Worm (Caenorhabditis elegans) whole organism, L4 larva: ENCODE measurements around the gene F47B8.13.

Experiments used
- D1046.2 ChIP-seq: fragments of 200-800 bp; sonication (Bioruptor generic); IDR thresholded peaks from 2 replicates; pipeline ENCODE4 v1.3.6; 2022; ENCODE audit warnings: missing genetic modification characterization, missing compliant biosample characterization
- F10B5.3 ChIP-seq: sonication (generic microtip); optimal IDR thresholded peaks from 2 replicates; lab custom pipeline; 2016; ENCODE audit warnings: mild to moderate bottlenecking, missing genetic modification characterization, missing compliant biosample characterization
- F37D6.2 ChIP-seq: sonication (generic microtip); optimal IDR thresholded peaks from 2 replicates; lab custom pipeline; 2016; ENCODE audit warnings: mild to moderate bottlenecking, missing genetic modification characterization, missing compliant biosample characterization
- T20F7.1 ChIP-seq: fragments of 200-800 bp; sonication (Bioruptor generic); optimal IDR thresholded peaks from 2 replicates; lab custom pipeline; 2018; ENCODE audit warnings: mild to moderate bottlenecking, missing genetic modification characterization, missing compliant biosample characterization
- T26A8.4 ChIP-seq: fragments of 200-800 bp; sonication (Bioruptor generic); IDR thresholded peaks from 2 replicates; pipeline ENCODE4 v1.3.6; 2022; ENCODE audit warnings: missing genetic modification characterization, missing compliant biosample characterization
- Y5F2A.4 ChIP-seq: fragments of 200-800 bp; sonication (Bioruptor generic); optimal IDR thresholded peaks from 2 replicates; lab custom pipeline; 2018; ENCODE audit warnings: mild to moderate bottlenecking, missing genetic modification characterization, missing compliant biosample characterization
- aha-1 ChIP-seq: fragments of 150-350 bp; peaks from one replicate; lab custom pipeline; 2014; ENCODE audit warnings: missing biosample characterization, missing genetic modification characterization
- aly-2 ChIP-seq: sonication (generic microtip); optimal IDR thresholded peaks from 2 replicates; lab custom pipeline; 2018; ENCODE audit warnings: missing biosample characterization, missing genetic modification characterization
- ceh-28 ChIP-seq: fragments of 150-350 bp; optimal IDR thresholded peaks from 2 replicates; lab custom pipeline; 2014; ENCODE audit warnings: missing biosample characterization, missing genetic modification reagents, missing genetic modification characterization
- ceh-44 ChIP-seq: fragments of 200-800 bp; sonication (Bioruptor generic); IDR thresholded peaks from 2 replicates; pipeline ENCODE4 v1.3.6; 2022; ENCODE audit warnings: missing genetic modification reagents, missing genetic modification characterization, missing compliant biosample characterization
- ceh-62 ChIP-seq: sonication (generic microtip); optimal IDR thresholded peaks from 2 replicates; lab custom pipeline; 2017; ENCODE audit warnings: missing biosample characterization, missing genetic modification characterization
- ceh-82 ChIP-seq: sonication (generic microtip); optimal IDR thresholded peaks from 2 replicates; lab custom pipeline; 2017; ENCODE audit warnings: missing biosample characterization, missing genetic modification characterization
- ctbp-1 ChIP-seq: fragments of 200-800 bp; sonication (Bioruptor generic); IDR thresholded peaks from 2 replicates; pipeline ENCODE4 v1.3.6; 2022; ENCODE audit warnings: missing genetic modification reagents, missing genetic modification characterization, missing compliant biosample characterization
- daf-19 ChIP-seq: fragments of 200-800 bp; sonication (Bioruptor generic); conservative IDR thresholded peaks from 2 replicates; pipeline ENCODE4 v1.3.6; 2022; ENCODE audit warnings: missing genetic modification characterization, missing compliant biosample characterization
- daf-8 ChIP-seq: fragments of 200-800 bp; sonication (Bioruptor generic); IDR thresholded peaks from 2 replicates; pipeline ENCODE4 v1.3.6; 2022; ENCODE audit warnings: missing genetic modification characterization, missing compliant biosample characterization
- dmd-6 ChIP-seq: fragments of 200-800 bp; sonication (Bioruptor generic); IDR thresholded peaks from 2 replicates; pipeline ENCODE4 v1.3.6; 2022; ENCODE audit warnings: missing genetic modification reagents, missing genetic modification characterization, missing compliant biosample characterization
- egl-43 ChIP-seq: fragments of 200-800 bp; sonication (Bioruptor generic); IDR thresholded peaks from 2 replicates; pipeline ENCODE4 v1.3.6; 2022; ENCODE audit warnings: missing genetic modification reagents, missing genetic modification characterization, missing compliant biosample characterization
- fos-1 ChIP-seq: fragments of 150-350 bp; optimal IDR thresholded peaks from 2 replicates; lab custom pipeline; 2014; ENCODE audit warnings: missing biosample characterization, missing genetic modification characterization
- gei-8 ChIP-seq: fragments of 200-800 bp; sonication (Bioruptor generic); optimal IDR thresholded peaks from 2 replicates; lab custom pipeline; 2018; ENCODE audit warnings: mild to moderate bottlenecking, missing genetic modification characterization, missing compliant biosample characterization
- hlh-11 ChIP-seq: fragments of 200-800 bp; sonication (Bioruptor generic); optimal IDR thresholded peaks from 2 replicates; lab custom pipeline; 2018; ENCODE audit warnings: mild to moderate bottlenecking, missing genetic modification characterization, missing compliant biosample characterization
- hmg-1.1 ChIP-seq: fragments of 200-800 bp; sonication (Bioruptor generic); IDR thresholded peaks from 2 replicates; pipeline ENCODE4 v1.3.6; 2022; ENCODE audit warnings: missing genetic modification reagents, missing genetic modification characterization, missing compliant biosample characterization
- jun-1 ChIP-seq: fragments of 150-350 bp; optimal IDR thresholded peaks from 2 replicates; lab custom pipeline; 2014; ENCODE audit warnings: missing biosample characterization, missing genetic modification reagents, missing genetic modification characterization
- lin-13 ChIP-seq: fragments of 150-350 bp; optimal IDR thresholded peaks from 2 replicates; lab custom pipeline; 2014; ENCODE audit warnings: missing biosample characterization, missing genetic modification reagents, missing genetic modification characterization
- lin-38 ChIP-seq: fragments of 200-800 bp; sonication (Bioruptor generic); IDR thresholded peaks from 2 replicates; pipeline ENCODE4 v1.3.6; 2022; ENCODE audit warnings: missing genetic modification reagents, missing genetic modification characterization, missing compliant biosample characterization
- lin-39 ChIP-seq: fragments of 150-350 bp; optimal IDR thresholded peaks from 2 replicates; lab custom pipeline; 2014; ENCODE audit warnings: missing biosample characterization, missing genetic modification reagents, missing genetic modification characterization
- lir-3 ChIP-seq: sonication (generic microtip); optimal IDR thresholded peaks from 2 replicates; lab custom pipeline; 2016; ENCODE audit warnings: mild to moderate bottlenecking, missing genetic modification characterization, missing compliant biosample characterization
- lsy-2 ChIP-seq, 2 experiments: fragments of 150-350 bp in 1 of 2; sonication (generic microtip) in 1 of 2; optimal IDR thresholded peaks; 2 replicates each; lab custom pipeline; 2014 to 2017; ENCODE audit warnings: missing biosample characterization in 2 of 2, missing genetic modification characterization in 2 of 2
- mes-2 ChIP-seq: sonication (generic microtip); optimal IDR thresholded peaks from 2 replicates; lab custom pipeline; 2016; ENCODE audit warnings: missing genotype, mild to moderate bottlenecking, missing genetic modification characterization, missing compliant biosample characterization; ENCODE audit not compliant: poor library complexity, severe bottlenecking
- nhr-11 ChIP-seq: fragments of 150-350 bp; optimal IDR thresholded peaks from 2 replicates; lab custom pipeline; 2014; ENCODE audit warnings: missing biosample characterization, missing genetic modification characterization
- nhr-25 ChIP-seq: sonication (generic microtip); optimal IDR thresholded peaks from 2 replicates; lab custom pipeline; 2017; ENCODE audit warnings: missing genetic modification characterization, mild to moderate bottlenecking, missing compliant biosample characterization, antibody characterized with exemption, moderate library complexity, borderline replicate concordance; ENCODE audit not compliant: insufficient read depth
- nhr-41 ChIP-seq: fragments of 200-800 bp; sonication (Bioruptor generic); IDR thresholded peaks from 2 replicates; pipeline ENCODE4 v1.3.6; 2022; ENCODE audit warnings: missing genetic modification reagents, missing genetic modification characterization, missing compliant biosample characterization
- nhr-42 ChIP-seq: fragments of 200-800 bp; sonication (Bioruptor generic); IDR thresholded peaks from 2 replicates; pipeline ENCODE4 v1.3.6; 2022; ENCODE audit warnings: missing genetic modification characterization, missing compliant biosample characterization
- nhr-77 ChIP-seq: fragments of 150-350 bp; optimal IDR thresholded peaks from 2 replicates; lab custom pipeline; 2014; ENCODE audit warnings: missing biosample characterization, missing genetic modification characterization
- pha-4 ChIP-seq, 2 experiments: fragments of 150-350 bp in 1 of 2; fragments of 200-800 bp in 1 of 2; sonication (Bioruptor generic) in 1 of 2; IDR thresholded peaks in 1 of 2; optimal IDR thresholded peaks in 1 of 2; 2 replicates each; pipeline versions ENCODE4 v1.3.6 to Lab custom; 2014 to 2022; ENCODE audit warnings: missing genetic modification characterization in 2 of 2, missing genetic modification reagents in 2 of 2, missing biosample characterization in 1 of 2, missing compliant biosample characterization in 1 of 2
- pqm-1 ChIP-seq: sonication (generic microtip); optimal IDR thresholded peaks from 2 replicates; lab custom pipeline; 2017; ENCODE audit warnings: missing biosample characterization, missing genetic modification characterization
- set-16 ChIP-seq: fragments of 200-800 bp; sonication (Bioruptor generic); IDR thresholded peaks from 2 replicates; pipeline ENCODE4 v1.3.6; 2022; ENCODE audit warnings: missing genetic modification reagents, missing genetic modification characterization, missing compliant biosample characterization
- skn-1 ChIP-seq: fragments of 150-350 bp; optimal IDR thresholded peaks from 2 replicates; lab custom pipeline; 2014; ENCODE audit warnings: missing biosample characterization, missing genetic modification characterization
- spr-1 ChIP-seq: sonication (generic microtip); optimal IDR thresholded peaks from 2 replicates; lab custom pipeline; 2016; ENCODE audit warnings: mild to moderate bottlenecking, missing genetic modification characterization, missing compliant biosample characterization
- spr-3 ChIP-seq: fragments of 200-800 bp; sonication (Bioruptor generic); optimal IDR thresholded peaks from 2 replicates; lab custom pipeline; 2018; ENCODE audit warnings: mild to moderate bottlenecking, missing genetic modification characterization, missing compliant biosample characterization
- tra-1 ChIP-seq: fragments of 200-800 bp; sonication (Bioruptor generic); IDR thresholded peaks from 2 replicates; pipeline ENCODE4 v1.3.6; 2022; ENCODE audit warnings: missing genetic modification reagents, missing genetic modification characterization, missing compliant biosample characterization
- unc-39 ChIP-seq: sonication (generic microtip); optimal IDR thresholded peaks from 2 replicates; lab custom pipeline; 2017; ENCODE audit warnings: missing biosample characterization, missing genetic modification characterization
- unc-62 ChIP-seq, 3 experiments: fragments of 150-350 bp in 1 of 3; sonication (generic microtip); optimal IDR thresholded peaks in 2 of 3; peaks in 1 of 3; 1 replicate in 1 of 3; 2 replicates in 2 of 3; lab custom pipeline; 2014 to 2017; ENCODE audit warnings: missing biosample characterization in 3 of 3, missing genetic modification characterization in 3 of 3, missing genetic modification reagents in 3 of 3, missing genotype in 1 of 3
- vab-7 ChIP-seq: fragments of 200-800 bp; sonication (Bioruptor generic); IDR thresholded peaks from 2 replicates; pipeline ENCODE4 v1.3.6; 2022; ENCODE audit warnings: missing genetic modification reagents, missing genetic modification characterization, missing compliant biosample characterization
- zfp-3 ChIP-seq: fragments of 200-800 bp; sonication (Bioruptor generic); conservative IDR thresholded peaks from 2 replicates; pipeline ENCODE4 v1.3.6; 2022; ENCODE audit warnings: missing genetic modification reagents, missing genetic modification characterization, missing compliant biosample characterization
- zip-11 ChIP-seq: fragments of 200-800 bp; sonication (Bioruptor generic); IDR thresholded peaks from 2 replicates; pipeline ENCODE4 v1.3.6; 2022; ENCODE audit warnings: missing genetic modification characterization, missing compliant biosample characterization

Gene F47B8.13

ce11 chrV:14319101-14319781 is at the start of gene F47B8.13:
Gene F47B8.13, minus strand, starts transcription at chrV:14319731.
- TF ChIP-seq set-16, result peak; percentile 96
- TF ChIP-seq D1046.2 (GFP tag; lab: Robert Waterston, UW), result 0 out of 2 replicates have a peak, but pooled peaks have one; percentile 4
- no peak for TF ChIP-seq ctbp-1
- peak; percentile 21 for TF ChIP-seq aha-1

- TF ChIP-seq ceh-62 (tag; lab: Kevin White, UChicago) (no peak), ceh-82 (tag; lab: Kevin White, UChicago) (no peak), mes-2 (tag; lab: Kevin White, UChicago) (peak; percentile 65), ceh-44 (GFP tag; lab: Robert Waterston, UW) (no peak), spr-3 (no peak), hmg-1.1 (peak; percentile 84), ceh-28 (tag; lab: Kevin White, UChicago) (no peak), daf-8 (GFP tag; lab: Robert Waterston, UW) (no peak), pqm-1 (tag; lab: Kevin White, UChicago) (peak; percentile 95), aly-2 (tag; lab: Kevin White, UChicago) (no peak), gei-8 (GFP tag; lab: Kevin White, UChicago) (no peak), skn-1 (tag; lab: Kevin White, UChicago) (no peak), T20F7.1 (GFP tag; lab: Kevin White, UChicago) (no peak), nhr-41 (GFP tag; lab: Robert Waterston, UW) (no peak), pha-4 (GFP tag; IDR thresholded peaks at IDR 0.05; lab: Robert Waterston, UW) (no peak), pha-4 (tag; optimal IDR thresholded peaks at IDR 0.05; lab: Kevin White, UChicago) (no peak), hlh-11 (tag; lab: Kevin White, UChicago) (peak; percentile 90), tra-1 (0 out of 2 replicates have a peak, but pooled peaks have one; percentile 46), lsy-2 (tag; optimal IDR thresholded peaks at IDR 0.05; lab: Kevin White, UChicago) (peak; percentile 38 to 68), zip-11 (GFP tag; lab: Robert Waterston, UW) (no peak), nhr-42 (GFP tag; lab: Robert Waterston, UW) (no peak), vab-7 (no peak), egl-43 (no peak; the same call in none of the 2 replicates), zfp-3 (GFP tag; lab: Robert Waterston, UW) (no peak), spr-1 (no peak), fos-1 (tag; lab: Kevin White, UChicago) (no peak), unc-62 (GFP tag; optimal IDR thresholded peaks at IDR 0.05 in 1 of 2; lab: Kevin White, UChicago) (peak in 1 of 2 experiments; percentile 93), unc-62 (tag; optimal IDR thresholded peaks at IDR 0.05; lab: Kevin White, UChicago) (no peak), D1046.2 (GFP tag; lab: Robert Waterston, UW) (no peak), Y5F2A.4 (GFP tag; lab: Kevin White, UChicago) (peak; percentile 3), nhr-11 (tag; lab: Kevin White, UChicago) (no peak), F10B5.3 (tag; lab: Kevin White, UChicago) (no peak), jun-1 (tag; lab: Kevin White, UChicago) (no peak), F37D6.2 (no peak), lir-3 (tag; lab: Kevin White, UChicago) (no peak), nhr-25 (peak; percentile 90), dmd-6 (GFP tag; lab: Robert Waterston, UW) (peak; percentile 66), lin-39 (no peak), daf-19 (GFP tag; lab: Robert Waterston, UW) (no peak), T26A8.4 (GFP tag; lab: Robert Waterston, UW) (peak; percentile 17; the same call in 1 of the 2 replicates), aha-1 (peak; percentile 95), ctbp-1 (peak; percentile 56; the same call in 1 of the 2 replicates), nhr-77 (tag; lab: Kevin White, UChicago) (no peak), lin-38 (GFP tag; lab: Robert Waterston, UW) (no peak; the same call in 1 of the 2 replicates), unc-39 (tag; lab: Kevin White, UChicago) (no peak), lin-13 (GFP tag; lab: Kevin White, UChicago) (no peak)
These were observed 48.9 kb upstream of the F47B8.13 start for ce11 chrV:14368272-14369052.
